Worm (Caenorhabditis elegans) whole organism, mixed stage, embryonic: ENCODE measurements around the gene math-26.
A peak's percentile ranks its signal among the peaks of the same experiment; 100 is the strongest.
"Not testable (repeated sequence)": the region's sequence is repeated elsewhere in the genome, so short reads cannot be mapped to it uniquely, and the experiment has no call there.

Experiments used
- blmp-1 ChIP-seq: fragments of 150-350 bp; optimal IDR thresholded peaks from 2 replicates; lab custom pipeline; 2014; ENCODE audit warnings: missing biosample characterization, missing genetic modification characterization
- ceh-39 ChIP-seq: fragments of 150-350 bp; optimal IDR thresholded peaks from 2 replicates; lab custom pipeline; 2014; ENCODE audit warnings: missing biosample characterization, missing genetic modification characterization
- ceh-83 ChIP-seq: fragments of 200-800 bp; sonication (Bioruptor generic); optimal IDR thresholded peaks from 2 replicates; lab custom pipeline; 2018; ENCODE audit warnings: mild to moderate bottlenecking, missing genetic modification characterization, missing compliant biosample characterization
- ces-1 ChIP-seq: fragments of 150-350 bp; optimal IDR thresholded peaks from 2 replicates; lab custom pipeline; 2014; ENCODE audit warnings: missing biosample characterization, missing genetic modification reagents, missing genetic modification characterization
- cnd-1 ChIP-seq: fragments of 200-800 bp; sonication (Bioruptor generic); optimal IDR thresholded peaks from 2 replicates; lab custom pipeline; 2018; ENCODE audit warnings: mild to moderate bottlenecking, missing genetic modification characterization, missing compliant biosample characterization
- elt-1 ChIP-seq: sonication (generic microtip); optimal IDR thresholded peaks from 2 replicates; lab custom pipeline; 2017; ENCODE audit warnings: missing genetic modification characterization, mild to moderate bottlenecking, missing compliant biosample characterization, antibody characterized with exemption, moderate library complexity, borderline replicate concordance; ENCODE audit not compliant: insufficient read depth
- elt-3 ChIP-seq: fragments of 150-350 bp; optimal IDR thresholded peaks from 2 replicates; lab custom pipeline; 2014; ENCODE audit warnings: missing biosample characterization, missing genetic modification characterization
- ham-2 ChIP-seq: fragments of 200-800 bp; sonication (Bioruptor generic); optimal IDR thresholded peaks from 2 replicates; lab custom pipeline; 2018; ENCODE audit warnings: mild to moderate bottlenecking, missing genetic modification characterization, missing compliant biosample characterization
- nhr-28 ChIP-seq: fragments of 150-350 bp; optimal IDR thresholded peaks from 2 replicates; lab custom pipeline; 2014; ENCODE audit warnings: missing biosample characterization, missing genetic modification characterization
- pha-4 ChIP-seq: fragments of 150-350 bp; optimal IDR thresholded peaks from 2 replicates; lab custom pipeline; 2018; ENCODE audit warnings: missing biosample characterization, missing genetic modification reagents, missing genetic modification characterization
- sptf-1 ChIP-seq: sonication (generic microtip); optimal IDR thresholded peaks from 2 replicates; lab custom pipeline; 2017; ENCODE audit warnings: mild to moderate bottlenecking, missing genetic modification characterization, moderate library complexity, missing compliant biosample characterization
- unc-120 ChIP-seq: sonication (generic microtip); optimal IDR thresholded peaks from 2 replicates; lab custom pipeline; 2017; ENCODE audit warnings: missing genetic modification characterization, missing compliant biosample characterization; ENCODE audit not compliant: poor library complexity, severe bottlenecking
- unc-39 ChIP-seq: fragments of 150-350 bp; optimal IDR thresholded peaks from 2 replicates; lab custom pipeline; 2014; ENCODE audit warnings: missing biosample characterization, missing genetic modification characterization

Gene math-26

DNA sequence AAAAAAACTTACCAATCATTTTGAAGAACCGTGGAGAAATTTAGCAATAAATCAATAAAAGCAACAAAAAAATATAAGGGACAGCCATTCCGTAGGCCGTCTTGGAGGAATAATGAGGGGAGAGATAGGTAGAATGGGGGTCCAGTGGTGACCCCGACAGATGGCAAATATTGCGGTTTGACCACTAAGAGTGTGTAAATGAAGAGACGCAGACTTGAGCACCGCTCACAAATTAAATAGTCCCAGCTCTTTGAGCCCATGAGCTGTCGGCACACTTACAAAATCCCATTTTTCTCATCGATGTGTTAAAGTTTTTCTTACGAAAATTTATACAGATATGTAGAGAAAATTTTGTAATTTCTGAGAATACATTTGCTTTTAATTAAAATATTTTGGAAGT lies 49.3 kb downstream of the math-26 start, which contains the start of gene fbxa-3:
TSS of gene fbxa-3 (minus strand) at position 101 of the 400 bp plus-strand sequence.
- no peak for TF ChIP-seq nhr-28
- no peak for TF ChIP-seq unc-39 (tag; lab: Kevin White, UChicago)
- TF ChIP-seq pha-4, result no peak
- peak; percentile 66 for TF ChIP-seq cnd-1 (tag; lab: Kevin White, UChicago)
- TF ChIP-seq ham-2 (GFP tag; lab: Kevin White, UChicago), result no peak
- TF ChIP-seq elt-1 (tag; lab: Kevin White, UChicago), result no peak
- TF ChIP-seq ceh-83 (GFP tag; lab: Kevin White, UChicago), result no peak
- TF ChIP-seq elt-3 (tag; lab: Kevin White, UChicago), result no peak
- TF ChIP-seq sptf-1 (tag; lab: Kevin White, UChicago), result no peak
- TF ChIP-seq ces-1, result peak; percentile 27
- no peak for TF ChIP-seq blmp-1 (tag; lab: Kevin White, UChicago)
- TF ChIP-seq unc-120 (tag; lab: Kevin White, UChicago), result no peak

DNA sequence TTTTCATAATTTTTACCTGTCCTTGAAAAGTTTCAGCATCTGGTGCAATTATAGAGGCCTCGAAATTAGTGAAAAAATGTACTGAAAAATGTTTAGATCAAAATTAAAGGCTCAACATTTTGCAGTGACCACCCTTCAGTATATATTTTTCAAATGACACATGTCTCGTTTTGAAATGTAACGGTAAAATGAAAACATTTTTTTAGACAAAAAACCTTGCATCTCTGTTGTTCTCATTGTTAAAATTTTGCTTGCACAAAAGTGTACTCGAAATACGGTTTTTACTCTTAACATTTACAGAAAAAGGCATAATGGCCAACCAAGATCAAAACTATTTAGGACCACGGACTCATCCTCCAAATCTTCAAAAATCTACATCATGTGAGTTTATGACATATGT lies 52.9 kb downstream of the math-26 start, which contains the start of gene math-41:
TSS of gene math-41 (plus strand) at position 301 of the 400 bp plus-strand sequence.
- TF ChIP-seq ceh-39, elt-3, cnd-1 (tag; lab: Kevin White, UChicago): not testable (repeated sequence)
